Fruit fly (Drosophila melanogaster): Measurements from ENCODE around the gene CG5391.

The CG5391 gene

DNA sequence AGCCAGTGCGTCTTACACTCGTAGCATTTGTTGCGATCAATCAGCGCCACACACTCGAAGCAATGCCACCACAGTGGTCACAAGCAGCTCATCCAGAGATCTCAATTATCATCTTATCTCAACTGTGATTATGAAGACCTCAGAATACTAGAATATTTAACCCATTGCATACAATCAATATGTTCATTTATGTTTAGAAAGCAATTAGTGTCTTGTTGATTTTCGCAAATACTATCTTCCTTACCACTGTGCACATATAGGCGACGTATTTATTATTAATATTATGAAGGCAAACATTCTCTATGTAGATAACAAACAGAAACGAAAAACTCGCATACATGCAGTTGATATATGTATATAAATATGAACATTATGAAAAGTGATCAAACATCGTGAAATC is 24.9 kb upstream of the CG5391 start (continued):
- TF ChIP-seq CoRest (tag; optimal IDR thresholded peaks at IDR 0.05), result peak; percentile 68
- TF ChIP-seq odd (GFP tag; optimal IDR thresholded peaks at IDR 0.05), result peak; percentile 55
- TF ChIP-seq Aef1 (GFP tag; IDR thresholded peaks at IDR 0.05), result peak; percentile 47; the same call in 1 of the 3 replicates
- no peak for TF ChIP-seq sima (GFP tag; optimal IDR thresholded peaks at IDR 0.05)
- TF ChIP-seq HHEX (GFP tag; optimal IDR thresholded peaks at IDR 0.05), result peak; percentile 67
- TF ChIP-seq Pdp1 (GFP tag; optimal IDR thresholded peaks at IDR 0.05), result peak in 1 of 2 experiments; percentile 57
- no peak for TF ChIP-seq inv (GFP tag; IDR thresholded peaks at IDR 0.05; ENCODE audit: partially characterized antibody)
- TF ChIP-seq zen2 (GFP tag; IDR thresholded peaks at IDR 0.05; ENCODE audit: partially characterized antibody), result no peak
- peak; percentile 49; the same call in 1 of the 2 replicates for TF ChIP-seq bowl (GFP tag; IDR thresholded peaks at IDR 0.05)
- TF ChIP-seq cas (GFP tag; IDR thresholded peaks at IDR 0.05), result no peak
- TF ChIP-seq CG17802 (tag; optimal IDR thresholded peaks at IDR 0.05), result peak; percentile 63
- TF ChIP-seq yki (optimal IDR thresholded peaks at IDR 0.05), result no peak
- peak; percentile 80 for TF ChIP-seq CG5245 (GFP tag; optimal IDR thresholded peaks at IDR 0.05)
- no peak for TF ChIP-seq luna (GFP tag; optimal IDR thresholded peaks at IDR 0.05)
- peak; percentile 60; the same call in 1 of the 3 replicates for TF ChIP-seq Optix (GFP tag; IDR thresholded peaks at IDR 0.05)
- peak; percentile 57 for TF ChIP-seq CG12071 (GFP tag; optimal IDR thresholded peaks at IDR 0.05)
- peak; percentile 22 for TF ChIP-seq CG5180 (GFP tag; optimal IDR thresholded peaks at IDR 0.05)
- peak; percentile 39 for TF ChIP-seq CG3847 (GFP tag; IDR thresholded peaks at IDR 0.05)
- no peak for TF ChIP-seq Lpt (GFP tag; optimal IDR thresholded peaks at IDR 0.05)
- peak; percentile 64 for TF ChIP-seq cato (GFP tag; optimal IDR thresholded peaks at IDR 0.05; ENCODE audit: borderline replicate concordance)
- TF ChIP-seq pita (GFP tag; optimal IDR thresholded peaks at IDR 0.05), result no peak
- TF ChIP-seq gce (GFP tag; IDR thresholded peaks at IDR 0.05), result peak; percentile 23; the same call in 1 of the 3 replicates
- TF ChIP-seq CG4282 (GFP tag; optimal IDR thresholded peaks at IDR 0.05), result no peak
- no peak for TF ChIP-seq slou (GFP tag; optimal IDR thresholded peaks at IDR 0.05)
- no peak for TF ChIP-seq CG14860 (GFP tag; IDR thresholded peaks at IDR 0.05; ENCODE audit: partially characterized antibody)
- peak; percentile 54; the same call in 1 of the 2 replicates for TF ChIP-seq seq (GFP tag; IDR thresholded peaks at IDR 0.05)
- TF ChIP-seq CG9437 (GFP tag; optimal IDR thresholded peaks at IDR 0.05), result no peak
- no peak for TF ChIP-seq schlank (tag; optimal IDR thresholded peaks at IDR 0.05)
- TF ChIP-seq CG6254 (GFP tag; optimal IDR thresholded peaks at IDR 0.05), result peak; percentile 83
- TF ChIP-seq CG9215 (GFP tag; IDR thresholded peaks at IDR 0.05), result no peak
- TF ChIP-seq CG17912 (GFP tag; optimal IDR thresholded peaks at IDR 0.05), result no peak
- peak; percentile 54 for TF ChIP-seq cwo (GFP tag; optimal IDR thresholded peaks at IDR 0.05)
- TF ChIP-seq CG6175 (GFP tag; IDR thresholded peaks at IDR 0.05), result 0 out of 3 replicates have a peak, but pooled peaks have one; percentile 13
- TF ChIP-seq CG9817 (tag; optimal IDR thresholded peaks at IDR 0.05), result no peak
- TF ChIP-seq CG12391 (tag; optimal IDR thresholded peaks at IDR 0.05), result peak; percentile 73
- no peak for TF ChIP-seq HLH4C (GFP tag; IDR thresholded peaks at IDR 0.05; ENCODE audit: partially characterized antibody)
- no peak for TF ChIP-seq CG16813 (GFP tag; IDR thresholded peaks at IDR 0.05; ENCODE audit: partially characterized antibody)
- no peak for TF ChIP-seq tx (GFP tag; optimal IDR thresholded peaks at IDR 0.05)
- peak; percentile 78 for TF ChIP-seq CG18262 (tag; optimal IDR thresholded peaks at IDR 0.05)
- no peak for TF ChIP-seq CG2129 (GFP tag; IDR thresholded peaks at IDR 0.05; ENCODE audit: partially characterized antibody)
- peak; percentile 9 for TF ChIP-seq HLH54F (GFP tag; optimal IDR thresholded peaks at IDR 0.05)
- peak; percentile 65 for TF ChIP-seq CG10267 (tag; optimal IDR thresholded peaks at IDR 0.05)
- TF ChIP-seq knrl (GFP tag; IDR thresholded peaks at IDR 0.05; ENCODE audit: partially characterized antibody), result no peak
- no peak for TF ChIP-seq Lim3 (GFP tag; IDR thresholded peaks at IDR 0.05)
- TF ChIP-seq CG18476 (GFP tag; optimal IDR thresholded peaks at IDR 0.05), result peak; percentile 84
- TF ChIP-seq sisA (GFP tag; IDR thresholded peaks at IDR 0.05), result peak; percentile 46; the same call in 1 of the 2 replicates
- TF ChIP-seq bbx (GFP tag; IDR thresholded peaks at IDR 0.05; ENCODE audit: partially characterized antibody), result no peak
- peak; percentile 29 for TF ChIP-seq CG14965 (GFP tag; optimal IDR thresholded peaks at IDR 0.05; ENCODE audit: borderline replicate concordance)
- TF ChIP-seq ems (GFP tag; optimal IDR thresholded peaks at IDR 0.05), result peak; percentile 56
- peak; percentile 58 for TF ChIP-seq CG4328 (GFP tag; optimal IDR thresholded peaks at IDR 0.05)

Data from whole organism, embryonic.